Worm (Caenorhabditis elegans) whole organism, dauer: ENCODE results near the gene B0507.9.

Experiments used
- unc-62 ChIP-seq: sonication (generic microtip); optimal IDR thresholded peaks from 2 replicates; lab custom pipeline; 2017; ENCODE audit warnings: missing biosample characterization, missing genetic modification reagents, missing genetic modification characterization

Gene B0507.9

DNA sequence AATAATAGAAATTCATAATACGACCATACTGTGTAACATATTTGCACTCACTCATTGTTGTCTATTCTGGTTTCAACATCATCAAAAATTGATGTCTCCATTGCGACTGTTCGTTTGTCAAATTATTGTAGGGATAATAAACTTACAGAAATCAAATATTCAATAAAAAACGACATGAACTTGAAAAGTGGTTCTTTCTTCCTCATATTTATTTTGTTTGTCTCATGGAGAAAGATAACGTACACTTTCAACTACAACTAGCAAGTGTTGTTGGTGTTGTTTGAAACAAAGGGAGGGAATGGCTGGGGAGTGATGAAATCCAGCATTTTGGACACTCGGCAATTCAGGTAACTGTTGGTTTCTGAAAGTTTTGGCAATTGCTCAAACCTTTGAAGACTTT, at the start of gene B0507.9:
Gene B0507.9 (minus strand): TSS at position 101 of the 400 bp plus-strand sequence.
- TF ChIP-seq unc-62 = no peak

DNA sequence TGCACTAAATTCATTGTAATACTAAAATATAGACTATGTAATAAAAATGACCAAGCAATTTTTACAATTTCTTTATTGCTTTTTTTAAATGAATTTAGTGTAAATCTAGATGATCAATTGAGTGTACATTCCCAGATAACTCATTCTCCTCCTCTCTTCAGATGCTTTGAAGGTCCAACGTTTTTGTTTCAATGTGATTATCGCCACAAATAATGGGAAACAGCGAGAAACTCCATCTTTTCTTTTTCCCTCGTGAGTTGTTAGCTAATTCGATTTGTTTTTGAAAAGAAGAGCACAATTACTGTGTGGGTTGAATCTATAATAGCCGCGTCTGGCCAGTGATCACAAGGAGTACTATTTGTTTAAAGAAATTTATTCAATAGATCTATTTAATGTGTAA, 39.2 kb upstream of the B0507.9 start:
- TF ChIP-seq unc-62 = no peak

DNA sequence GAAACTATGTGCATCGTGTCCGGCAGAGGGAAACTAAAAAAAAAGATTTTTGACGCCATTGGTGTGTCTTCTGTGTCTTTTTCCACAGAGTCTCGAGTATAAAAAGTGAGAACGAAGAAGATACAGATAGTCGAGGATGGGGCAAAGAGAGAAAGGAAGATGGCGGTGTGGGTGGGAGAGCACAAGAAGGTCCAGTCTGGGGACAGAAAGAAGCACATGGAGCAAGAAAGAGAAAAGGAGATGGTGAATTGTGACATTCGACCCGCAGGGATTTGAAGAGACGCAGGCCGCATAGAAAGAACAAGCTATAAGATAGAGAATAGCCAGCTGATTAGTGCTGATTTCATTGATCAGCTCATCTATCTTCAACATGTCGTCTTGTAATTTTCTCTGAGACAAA, 36.4 kb upstream of the B0507.9 start:
- TF ChIP-seq unc-62 = no peak

DNA sequence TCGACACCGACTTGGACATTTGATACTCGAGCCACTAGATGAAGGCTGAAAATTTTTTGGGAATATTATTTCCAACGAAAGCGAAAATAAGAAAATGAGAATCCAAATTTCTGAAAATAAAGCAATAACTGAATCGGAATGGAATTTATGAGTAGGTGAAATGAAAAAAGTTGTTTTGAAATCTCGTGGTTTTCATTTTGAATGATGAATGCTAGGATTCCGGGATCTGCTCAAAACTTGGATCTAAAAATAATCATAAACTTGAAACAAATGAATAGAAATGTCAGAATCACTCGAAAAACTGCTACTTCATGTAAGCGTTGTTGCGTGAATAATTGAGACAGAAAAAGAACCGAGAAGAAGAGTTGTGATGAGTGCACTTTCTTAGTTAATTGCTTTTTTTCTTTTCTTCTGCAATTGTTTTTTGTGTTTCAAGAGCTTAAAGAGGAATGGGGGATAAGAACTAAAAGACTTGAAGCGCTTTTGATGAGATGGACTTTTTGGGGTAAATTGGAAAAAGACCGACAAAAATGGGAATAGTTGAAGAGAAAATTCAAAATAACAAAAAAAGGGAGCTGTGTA, 35.2 kb upstream of the B0507.9 start, which contains the start of gene magu-2:
Gene magu-2 (minus strand): TSS at position 51 of the 582 bp plus-strand sequence.
- no peak for TF ChIP-seq unc-62

DNA sequence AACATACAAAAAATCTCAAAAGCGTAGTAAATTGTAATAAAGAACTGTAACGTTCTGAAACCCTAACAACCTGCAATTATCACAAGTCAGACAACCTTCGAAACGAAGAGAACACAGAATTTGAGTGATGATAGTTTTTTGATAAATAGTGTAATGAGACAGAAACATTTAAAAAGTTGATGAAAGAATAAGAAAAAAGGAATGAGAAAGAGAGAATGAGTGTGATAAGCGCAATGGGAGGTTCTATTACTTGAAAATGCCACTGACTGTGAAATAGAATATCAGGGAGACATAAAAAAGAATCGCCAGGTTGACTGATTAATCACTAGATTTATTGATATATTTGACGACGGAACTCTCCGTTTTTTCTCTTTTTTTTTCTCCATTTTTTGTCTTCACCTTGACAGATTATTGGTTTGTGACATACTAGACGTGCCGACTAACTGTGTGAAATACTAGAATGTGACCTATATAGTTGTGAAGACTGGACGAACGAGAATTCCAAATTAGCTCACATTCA, 33.5 kb upstream of the B0507.9 start:
- TF ChIP-seq unc-62 = no peak

DNA sequence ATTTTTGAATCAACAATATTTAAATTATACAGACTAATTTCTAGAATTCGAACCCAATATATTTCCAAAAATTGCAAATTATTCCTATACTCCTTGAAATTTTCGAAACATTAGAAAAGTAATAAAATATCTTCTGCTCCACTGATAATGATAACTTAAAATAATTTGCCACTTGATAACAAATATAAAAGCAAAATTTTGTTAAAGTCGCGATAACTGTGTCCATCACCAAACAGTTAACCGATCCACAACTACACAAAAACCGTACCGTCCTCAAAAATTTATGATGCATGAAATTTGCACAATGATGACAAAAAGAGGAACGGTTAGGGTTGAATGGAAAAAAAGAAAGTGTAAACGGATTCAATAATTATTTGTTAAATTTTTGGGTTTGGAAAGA, 32.6 kb upstream of the B0507.9 start:
- TF ChIP-seq unc-62 = no peak

DNA sequence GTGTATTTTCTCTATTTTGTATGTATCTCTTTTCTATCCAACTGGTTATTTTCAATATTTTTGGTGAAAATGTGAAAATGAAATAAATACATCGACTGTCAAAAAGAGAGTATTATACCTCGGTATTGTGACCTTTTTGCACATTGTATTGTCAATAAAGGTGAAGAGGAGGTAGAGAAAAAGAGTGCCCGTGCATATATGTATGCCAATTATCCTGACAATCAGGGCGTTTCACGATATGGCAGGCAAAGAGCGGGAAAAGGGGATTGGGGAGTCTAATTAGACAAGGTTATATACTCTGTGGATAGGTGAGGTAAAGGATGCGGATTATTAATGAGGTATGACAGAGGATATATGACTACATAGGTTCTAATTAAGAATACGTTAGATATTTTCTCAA, 31.1 kb upstream of the B0507.9 start:
- TF ChIP-seq unc-62 = no peak

DNA sequence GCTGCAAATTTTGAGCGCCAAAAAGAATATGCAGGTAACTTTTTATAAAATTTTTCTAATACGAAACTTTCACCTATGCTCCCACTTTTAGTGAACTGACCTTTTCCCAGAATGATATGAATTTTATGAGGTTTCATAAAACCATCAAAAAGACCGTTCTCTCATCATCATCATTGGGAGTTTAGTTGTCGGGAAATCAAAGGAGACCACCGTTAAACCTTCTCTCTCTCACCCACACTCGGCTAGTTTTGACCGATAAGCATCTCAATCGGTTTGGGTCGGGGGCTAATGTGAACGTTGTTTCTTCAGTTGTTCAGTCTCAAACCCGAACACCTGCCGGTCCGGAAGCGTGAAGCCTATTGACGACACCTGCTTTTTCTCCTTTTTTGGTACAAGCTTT, 30.4 kb upstream of the B0507.9 start:
- no peak for TF ChIP-seq unc-62

DNA sequence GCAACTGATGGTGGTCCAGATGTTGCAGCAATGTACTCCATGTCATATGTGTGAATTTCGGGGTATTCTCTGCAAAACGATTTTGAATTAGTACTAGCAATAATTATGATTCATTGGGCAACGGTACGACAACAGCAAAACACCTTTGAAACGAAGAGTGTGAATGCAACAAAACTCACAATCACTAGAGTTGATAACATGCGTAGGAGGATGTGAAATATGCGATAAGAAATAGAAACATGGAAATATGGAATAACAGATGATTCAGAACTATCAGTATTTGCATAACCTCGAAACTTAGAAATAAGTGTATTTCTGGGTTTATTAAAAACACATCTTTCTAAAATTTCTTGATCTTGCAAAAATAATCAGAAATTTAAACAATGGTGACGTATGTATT, 29.7 kb upstream of the B0507.9 start:
- no peak for TF ChIP-seq unc-62

DNA sequence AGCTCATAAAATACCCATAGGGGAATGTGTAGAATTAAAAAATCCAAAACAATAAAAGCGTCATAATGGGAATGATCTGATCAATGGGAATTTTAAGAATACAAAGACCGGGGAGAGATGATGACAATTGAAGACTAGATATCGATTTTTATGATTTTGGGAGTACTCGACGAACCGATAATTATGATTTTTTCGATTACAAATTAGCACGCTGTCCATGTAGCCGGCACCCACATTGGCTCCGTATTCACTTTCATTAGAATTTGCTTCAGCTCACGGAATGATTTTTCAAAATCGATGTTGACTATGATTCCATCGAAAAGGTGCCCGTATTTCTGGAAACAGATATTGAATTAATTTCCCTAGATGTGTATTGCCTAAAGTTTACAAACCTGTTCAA, 27.0 kb upstream of the B0507.9 start:
- no peak for TF ChIP-seq unc-62

DNA sequence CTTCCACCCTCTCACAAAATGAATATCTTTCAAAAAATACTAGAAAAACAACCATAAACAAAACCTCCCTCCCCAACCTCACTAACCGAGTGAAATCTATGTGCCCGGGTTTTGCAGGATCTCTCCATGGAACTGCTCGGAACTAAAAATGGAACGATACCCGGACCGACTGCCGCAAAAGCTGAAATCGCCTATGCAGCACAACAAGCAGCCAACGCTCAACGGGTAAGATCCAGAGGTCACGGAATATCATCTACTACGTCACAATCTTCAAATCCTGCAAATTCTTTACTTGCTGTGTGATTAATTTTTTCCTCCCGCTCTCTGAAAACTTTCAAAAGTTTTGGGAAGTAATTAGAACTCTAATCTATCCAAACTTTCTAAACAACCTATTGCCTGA, 23.5 kb upstream of the B0507.9 start:
- no peak for TF ChIP-seq unc-62

DNA sequence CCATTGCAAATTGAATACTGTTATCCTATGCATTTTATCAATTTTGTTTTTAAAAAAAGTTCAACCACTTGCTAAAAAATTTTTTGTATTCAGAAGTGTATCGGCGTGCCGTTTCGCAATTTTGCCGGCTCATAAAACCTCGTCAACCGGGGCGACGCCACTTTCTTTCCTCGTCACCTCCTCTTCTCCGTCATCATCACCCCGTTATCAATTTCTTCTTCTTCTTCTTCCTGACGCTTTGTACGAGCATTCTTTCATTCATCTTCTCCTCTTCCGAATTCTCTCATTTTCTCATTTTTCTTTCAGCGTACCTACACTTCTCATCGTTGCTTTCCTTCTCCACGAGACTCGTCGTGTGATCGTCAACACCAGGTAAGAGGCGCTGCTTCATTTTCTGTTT, 20.4 kb upstream of the B0507.9 start, which contains the start of gene sup-37:
Gene sup-37 (plus strand): TSS at position 301 of the 400 bp plus-strand sequence.
- no peak for TF ChIP-seq unc-62

DNA sequence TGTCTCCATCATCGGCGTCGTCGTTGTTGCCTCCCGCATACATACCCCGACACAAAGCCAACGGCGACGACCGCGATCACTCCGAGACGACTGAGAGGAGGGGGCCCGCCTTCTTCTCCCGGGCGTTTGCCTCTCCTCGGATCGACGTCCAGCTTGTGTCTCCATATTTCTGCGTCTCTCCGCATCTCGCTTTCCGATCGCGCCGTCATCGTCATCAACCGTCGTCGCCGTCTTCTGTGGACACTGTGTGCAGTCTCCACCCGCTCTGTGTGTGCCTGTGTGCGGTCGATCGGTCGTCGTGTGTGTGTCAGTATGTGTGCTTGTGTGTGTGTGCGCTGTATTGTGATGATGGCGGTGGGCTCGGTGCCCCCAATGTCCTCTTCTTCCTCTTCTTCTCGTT, 19.7 kb upstream of the B0507.9 start:
- TF ChIP-seq unc-62 = no peak

DNA sequence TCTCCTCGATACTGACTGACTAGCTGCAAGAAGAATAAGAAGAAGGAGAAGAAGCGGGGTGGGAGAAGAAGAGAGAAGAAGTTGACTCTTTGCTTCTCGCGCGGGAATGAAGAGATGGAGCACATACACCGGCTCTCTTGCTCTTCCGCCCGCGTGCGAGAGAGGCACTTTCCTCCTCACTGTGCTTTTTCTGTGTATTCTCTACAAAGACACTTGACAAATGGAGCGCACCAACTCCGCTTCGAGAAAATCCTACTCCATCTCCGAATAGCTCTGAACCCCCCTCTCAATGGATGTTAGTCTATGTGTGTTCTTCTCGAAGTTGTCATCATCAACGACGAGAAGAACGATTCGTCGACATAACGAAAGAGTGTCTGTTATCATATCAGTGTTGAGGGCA, 18.6 kb upstream of the B0507.9 start:
- TF ChIP-seq unc-62 = no peak

DNA sequence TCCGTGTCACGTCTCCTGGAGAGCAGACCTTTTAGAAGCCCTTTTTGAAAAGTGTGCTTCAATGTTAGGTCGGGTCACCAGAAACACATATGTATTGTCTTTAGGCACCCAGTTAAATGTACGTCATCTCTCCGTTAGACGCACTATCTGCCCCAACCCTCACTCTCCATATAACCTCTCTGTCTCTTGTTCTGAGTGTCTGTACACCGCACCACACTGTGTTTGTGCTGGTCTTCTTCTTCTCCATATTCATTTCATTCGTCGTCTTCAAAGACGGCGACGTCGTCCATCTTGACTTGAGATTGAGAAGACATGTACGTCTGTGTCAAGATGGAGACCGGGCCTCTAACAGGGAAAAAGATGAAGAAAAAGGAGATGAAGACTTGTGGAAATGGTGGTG, 16.3 kb upstream of the B0507.9 start:
- no peak for TF ChIP-seq unc-62

DNA sequence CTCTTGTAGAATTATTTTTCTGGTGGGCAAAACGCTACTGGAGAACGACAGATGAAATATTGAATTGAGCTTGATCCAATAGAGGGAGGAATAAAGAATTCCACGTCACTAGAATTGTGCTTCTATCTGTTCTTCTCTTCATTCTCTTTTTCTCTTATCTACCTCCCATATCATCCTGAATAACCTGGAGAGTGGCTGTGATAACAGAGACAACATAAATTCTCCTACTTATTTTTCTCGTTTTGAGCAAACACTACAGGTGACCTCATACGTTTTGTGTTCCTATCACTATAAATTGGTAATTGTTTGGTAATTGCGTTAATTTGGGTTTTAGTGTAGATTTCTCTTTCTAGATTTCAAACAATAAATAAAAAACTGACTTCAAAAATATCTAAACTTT, 15.3 kb upstream of the B0507.9 start:
- no peak for TF ChIP-seq unc-62

DNA sequence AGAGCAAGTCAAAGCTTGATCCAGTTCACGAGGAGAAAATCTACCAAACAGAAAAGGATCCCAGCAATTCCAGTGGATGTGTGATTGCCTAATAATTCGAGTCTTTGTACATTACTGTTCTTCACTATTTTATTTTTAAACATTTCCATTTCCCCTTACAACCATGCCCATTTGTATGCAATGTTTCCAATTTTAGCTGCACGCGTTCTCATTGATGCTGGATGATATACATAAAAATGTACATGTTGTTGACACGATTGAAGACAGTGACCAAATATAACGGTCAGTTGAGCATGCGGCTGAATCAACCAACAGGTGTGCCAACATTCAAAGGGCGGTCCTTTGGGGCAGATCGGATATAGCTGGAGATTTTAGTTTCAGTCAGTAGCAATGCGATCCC, 10.4 kb upstream of the B0507.9 start, which contains the start of gene B0507.1:
Gene B0507.1 (plus strand): TSS at position 301 of the 400 bp plus-strand sequence.
- no peak for TF ChIP-seq unc-62

DNA sequence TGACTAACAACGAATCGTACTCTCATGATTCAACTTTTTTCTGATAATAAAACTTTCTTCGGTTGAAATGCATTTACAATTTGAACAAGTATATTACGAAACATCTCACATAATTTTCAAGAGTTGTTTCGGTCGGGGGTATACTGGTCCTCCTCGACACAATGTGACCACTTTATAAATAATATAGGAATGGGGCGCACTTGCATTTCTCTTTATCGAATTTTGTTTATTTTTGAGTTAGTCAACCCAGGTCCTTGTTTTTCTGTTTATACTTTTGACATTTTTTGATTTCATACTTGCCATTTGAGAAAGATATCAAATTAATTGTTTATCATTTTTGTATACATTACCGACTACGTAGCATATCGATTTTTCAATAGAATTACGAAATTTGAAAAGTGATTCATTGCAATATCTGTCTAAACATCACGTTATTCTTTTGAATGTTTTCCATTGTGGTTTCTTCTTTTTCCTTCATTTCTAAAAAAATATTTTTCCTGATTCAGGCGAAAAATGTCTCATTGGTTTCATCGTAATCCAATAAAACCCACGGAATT, 8.1 kb upstream of the B0507.9 start, which contains the start of gene B0507.2:
Gene B0507.2 (plus strand): TSS at position 507 of the 557 bp plus-strand sequence.
- TF ChIP-seq unc-62 = no peak
